Worm (Caenorhabditis elegans): Measurements from ENCODE around the gene B0303.7.
A peak's percentile ranks its signal among the peaks of the same experiment; 100 is the strongest.

DNA sequence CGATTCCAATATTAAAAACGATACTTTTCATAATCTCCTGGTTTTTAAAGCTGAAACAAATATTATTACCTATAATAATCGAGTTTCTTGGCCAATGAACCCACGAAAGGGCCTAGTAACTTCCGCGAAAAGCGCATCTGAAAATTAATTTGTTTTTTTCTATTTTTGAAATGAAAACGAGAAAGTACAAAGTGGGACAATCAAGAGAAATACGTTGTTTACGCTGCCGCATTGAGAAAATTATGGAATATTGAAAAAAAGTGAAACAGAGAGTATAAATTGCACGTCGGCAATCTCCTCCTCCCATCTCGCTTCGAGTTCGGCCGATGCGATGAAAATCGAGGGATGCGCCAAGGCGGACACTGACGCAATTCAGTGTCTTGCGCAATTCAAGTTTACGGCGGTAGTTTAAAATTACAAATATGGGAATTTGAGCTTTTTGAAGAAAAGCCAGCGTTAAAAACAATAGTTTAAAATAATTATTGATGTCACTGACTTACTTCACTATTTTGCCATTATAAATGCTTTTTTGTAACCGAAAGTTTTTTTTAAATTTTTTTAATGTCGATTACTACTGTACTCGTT, 47.9 kb downstream of the B0303.7 start, which contains the start of gene pdhk-2:
- TF ChIP-seq nhr-28 (tag; optimal IDR thresholded peaks at IDR 0.05) (no peak), mab-5 (tag; optimal IDR thresholded peaks at IDR 0.05) (no peak), ces-1 (GFP tag; optimal IDR thresholded peaks at IDR 0.05) (peak; percentile 78), unc-120 (tag; optimal IDR thresholded peaks at IDR 0.05; ENCODE audit: poor library complexity, severe bottlenecking) (peak; percentile 90), bed-3 (GFP tag; optimal IDR thresholded peaks at IDR 0.05) (peak; percentile 31), nhr-12 (tag; optimal IDR thresholded peaks at IDR 0.05) (no peak), snpc-4 (tag; optimal IDR thresholded peaks at IDR 0.05) (no peak), lsy-2 (tag; optimal IDR thresholded peaks at IDR 0.05) (peak; percentile 85), sptf-1 (tag; optimal IDR thresholded peaks at IDR 0.05) (peak; percentile 86)
